Fruit fly (Drosophila melanogaster) whole organism, pupa: ENCODE data around the gene CG1416.

Experiments used
- CG12605 ChIP-seq: fragments of 200-800 bp; sonication (Bioruptor generic); IDR thresholded peaks from 2 replicates; pipeline ENCODE4 v1.3.6; 2022; ENCODE audit warnings: missing biosample characterization, missing genetic modification characterization
- D1 ChIP-seq: fragments of 200-800 bp; sonication (Bioruptor generic); optimal IDR thresholded peaks from 2 replicates; lab custom pipeline; 2018; ENCODE audit warnings: missing biosample characterization, mild to moderate bottlenecking, missing genetic modification characterization, moderate library complexity
- Pif1A ChIP-seq: fragments of 200-800 bp; sonication (Bioruptor generic); optimal IDR thresholded peaks from 3 replicates; lab custom pipeline; 2016; ENCODE audit warnings: missing biosample characterization, missing genetic modification characterization

dm6 chr2L:21804105-21804504, 46.3 kb downstream of the CG1416 start:
- TF ChIP-seq D1 (tag; lab: Kevin White, UChicago) (no peak), Pif1A (GFP tag; lab: Kevin White, UChicago) (no peak), CG12605 (GFP tag; lab: Robert Waterston, UW) (no peak)
